Worm (Caenorhabditis elegans): ENCODE measurements around the gene R07B7.2.

DNA sequence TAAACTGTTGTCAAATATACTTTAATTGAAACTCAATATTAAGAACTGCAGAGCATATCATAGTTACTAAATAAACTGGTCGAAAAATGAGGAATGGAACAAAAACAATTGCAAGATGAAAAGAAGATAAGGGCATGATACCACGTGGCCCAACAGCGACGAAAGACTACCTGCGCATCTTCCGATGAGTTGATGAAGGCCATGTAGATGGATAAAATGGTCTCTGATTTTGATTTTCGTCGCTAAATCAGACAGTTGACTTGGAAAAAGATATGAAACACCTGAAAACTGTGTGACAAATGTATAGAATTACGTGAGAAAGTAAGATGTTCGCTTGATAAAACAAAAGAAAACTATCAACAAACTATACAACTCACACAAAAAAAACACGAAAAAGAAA lies 11.9 kb upstream of the R07B7.2 start:
- TF ChIP-seq elt-1 (tag; optimal IDR thresholded peaks at IDR 0.05; ENCODE audit: borderline replicate concordance, insufficient read depth) (no peak), lsy-2 (tag; optimal IDR thresholded peaks at IDR 0.05) (no peak), nhr-12 (tag; optimal IDR thresholded peaks at IDR 0.05) (no peak), nhr-76 (tag; optimal IDR thresholded peaks at IDR 0.05) (no peak), snpc-4 (tag; optimal IDR thresholded peaks at IDR 0.05) (no peak), unc-62 (GFP tag; optimal IDR thresholded peaks at IDR 0.05) (no peak), nhr-28 (tag; optimal IDR thresholded peaks at IDR 0.05) (no peak), pha-4 (tag; optimal IDR thresholded peaks at IDR 0.05) (no peak), nhr-237 (tag; optimal IDR thresholded peaks at IDR 0.05) (no peak), ztf-11 (tag; optimal IDR thresholded peaks at IDR 0.05) (no peak), blmp-1 (tag; optimal IDR thresholded peaks at IDR 0.05) (no peak), elt-3 (tag; optimal IDR thresholded peaks at IDR 0.05) (no peak), mab-5 (tag; optimal IDR thresholded peaks at IDR 0.05) (no peak)
